Worm (Caenorhabditis elegans) whole organism, L4 larva: Measurements from ENCODE around the gene R102.8.
"Not testable (repeated sequence)": the region's sequence is repeated elsewhere in the genome, so short reads cannot be mapped to it uniquely, and the experiment has no call there.

Experiments used
- mxl-2 ChIP-seq: fragments of 200-800 bp; sonication (Bioruptor generic); conservative IDR thresholded peaks from 2 replicates; pipeline ENCODE4 v1.3.6; 2022; ENCODE audit warnings: missing genetic modification reagents, missing genetic modification characterization, missing compliant biosample characterization
- nhr-11 ChIP-seq: fragments of 150-350 bp; optimal IDR thresholded peaks from 2 replicates; lab custom pipeline; 2014; ENCODE audit warnings: missing biosample characterization, missing genetic modification characterization
- nhr-28 ChIP-seq: fragments of 150-350 bp; optimal IDR thresholded peaks from 2 replicates; lab custom pipeline; 2014; ENCODE audit warnings: missing biosample characterization, missing genetic modification characterization
- snpc-4 ChIP-seq: fragments of 150-350 bp; optimal IDR thresholded peaks from 2 replicates; lab custom pipeline; 2014; ENCODE audit warnings: missing biosample characterization, missing genetic modification characterization
- zag-1 ChIP-seq: fragments of 150-350 bp; optimal IDR thresholded peaks from 2 replicates; lab custom pipeline; 2014; ENCODE audit warnings: missing biosample characterization, missing genetic modification characterization

ce11 chrIV:10654047-10654446 lies 36.0 kb downstream of the R102.8 start, which contains the start of gene glb-19:
- TF ChIP-seq snpc-4 (tag; lab: Kevin White, UChicago); nhr-28; mxl-2 (GFP tag; lab: Robert Waterston, UW); zag-1 (tag; lab: Kevin White, UChicago); nhr-11 (tag; lab: Kevin White, UChicago): not testable (repeated sequence)
